Fruit fly (Drosophila melanogaster) whole organism, adult: ENCODE data around the gene EAChm.

ENCODE experiments used
- CG11617 ChIP-seq: fragments of 200-800 bp; sonication (Bioruptor generic); optimal IDR thresholded peaks from 2 replicates; lab custom pipeline; 2017; ENCODE audit warnings: mild to moderate bottlenecking, missing biosample characterization, missing genetic modification reagents, missing genetic modification characterization
- CG12768 ChIP-seq: fragments of 200-800 bp; sonication (Bioruptor generic); optimal IDR thresholded peaks from 2 replicates; lab custom pipeline; 2017; ENCODE audit warnings: missing biosample characterization, missing genetic modification characterization, mild to moderate bottlenecking, moderate library complexity, missing genetic modification reagents
- CG14711 ChIP-seq: fragments of 200-800 bp; sonication (Bioruptor generic); optimal IDR thresholded peaks from 2 replicates; lab custom pipeline; 2018; ENCODE audit warnings: missing biosample characterization, mild to moderate bottlenecking, missing genetic modification characterization, moderate library complexity
- CG1620 ChIP-seq: fragments of 200-800 bp; sonication (Bioruptor generic); optimal IDR thresholded peaks from 2 replicates; lab custom pipeline; 2016; ENCODE audit warnings: missing biosample characterization, missing genetic modification characterization
- CG33017 ChIP-seq: fragments of 200-800 bp; sonication (Bioruptor generic); optimal IDR thresholded peaks from 2 replicates; lab custom pipeline; 2018; ENCODE audit warnings: missing biosample characterization, mild to moderate bottlenecking, missing genetic modification characterization, moderate library complexity
- CG5204 ChIP-seq: fragments of 200-800 bp; sonication (Bioruptor generic); optimal IDR thresholded peaks from 2 replicates; lab custom pipeline; 2016; ENCODE audit warnings: missing biosample characterization, missing genetic modification characterization
- CG7045 ChIP-seq: fragments of 200-800 bp; sonication (Bioruptor generic); optimal IDR thresholded peaks from 2 replicates; lab custom pipeline; 2017; ENCODE audit warnings: missing biosample characterization, mild to moderate bottlenecking, missing genetic modification characterization
- CG7101 ChIP-seq: fragments of 200-800 bp; sonication (Bioruptor generic); optimal IDR thresholded peaks from 2 replicates; lab custom pipeline; 2018; ENCODE audit warnings: missing biosample characterization, mild to moderate bottlenecking, missing genetic modification characterization, moderate library complexity
- Clk ChIP-seq: fragments of 200-800 bp; sonication (Bioruptor generic); optimal IDR thresholded peaks from 2 replicates; lab custom pipeline; 2017; ENCODE audit warnings: missing biosample characterization, missing genetic modification characterization
- Crg-1 ChIP-seq: fragments of 200-800 bp; sonication (Bioruptor generic); optimal IDR thresholded peaks from 2 replicates; lab custom pipeline; 2016; ENCODE audit warnings: missing biosample characterization, missing genetic modification characterization
- Hr96 ChIP-seq: fragments of 200-800 bp; sonication (Bioruptor generic); optimal IDR thresholded peaks from 2 replicates; lab custom pipeline; 2016; ENCODE audit warnings: missing biosample characterization, missing genetic modification characterization
- Mnt ChIP-seq: fragments of 200-800 bp; sonication (Bioruptor generic); optimal IDR thresholded peaks from 2 replicates; lab custom pipeline; 2016; ENCODE audit warnings: missing biosample characterization, mild to moderate bottlenecking, missing genetic modification characterization
- bab1 ChIP-seq: fragments of 200-800 bp; sonication (Bioruptor generic); optimal IDR thresholded peaks from 3 replicates; lab custom pipeline; 2019; ENCODE audit warnings: missing biosample characterization, mild to moderate bottlenecking, missing genetic modification characterization, moderate library complexity
- cic ChIP-seq: fragments of 200-800 bp; sonication (Bioruptor generic); optimal IDR thresholded peaks from 2 replicates; lab custom pipeline; 2017; ENCODE audit warnings: missing biosample characterization, mild to moderate bottlenecking, missing genetic modification characterization, moderate library complexity
- cnc ChIP-seq, 2 experiments: fragments of >200 bp; optimal IDR thresholded peaks; 2 replicates each; lab custom pipeline; 2017
- kay ChIP-seq: fragments of 200-800 bp; sonication (Bioruptor generic); peaks from one replicate; lab custom pipeline; 2016; ENCODE audit warnings: missing biosample characterization, missing genetic modification characterization, borderline replicate concordance
- ovo ChIP-seq: fragments of 200-800 bp; sonication (Bioruptor generic); optimal IDR thresholded peaks from 2 replicates; lab custom pipeline; 2016; ENCODE audit warnings: missing biosample characterization, missing genetic modification characterization
- pad ChIP-seq: fragments of 200-800 bp; sonication (Bioruptor generic); optimal IDR thresholded peaks from 3 replicates; lab custom pipeline; 2017; ENCODE audit warnings: missing biosample characterization, missing genetic modification characterization, mild to moderate bottlenecking, moderate library complexity, missing genetic modification reagents
- tj ChIP-seq: fragments of 200-800 bp; sonication (Bioruptor generic); optimal IDR thresholded peaks from 3 replicates; lab custom pipeline; 2017; ENCODE audit warnings: missing biosample characterization, mild to moderate bottlenecking, missing genetic modification characterization, moderate library complexity
- toe ChIP-seq: fragments of 200-800 bp; sonication (Bioruptor generic); optimal IDR thresholded peaks from 2 replicates; lab custom pipeline; 2016; ENCODE audit warnings: missing biosample characterization, missing genetic modification characterization

The EAChm gene

DNA sequence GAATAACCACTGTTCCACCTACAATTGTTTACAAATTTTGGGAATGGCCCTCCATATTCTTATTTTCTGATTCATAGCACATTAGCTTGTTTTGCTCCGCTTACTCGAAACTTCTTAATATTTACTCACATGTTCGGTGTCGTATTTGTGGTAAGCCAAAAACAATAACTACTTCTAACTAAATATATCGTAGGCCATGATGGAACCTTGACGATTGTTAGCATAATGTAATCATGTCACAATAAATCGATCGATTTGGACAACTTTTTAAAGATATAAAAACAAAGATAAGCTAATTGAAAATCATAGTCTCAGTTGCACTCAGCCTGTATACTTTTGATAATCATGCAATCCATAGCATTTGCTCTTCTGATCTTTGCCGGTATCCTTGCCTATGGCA lies at the start of gene EAChm:
TSS of gene EAChm (plus strand) at position 301 of the 400 bp plus-strand sequence.
- TF ChIP-seq tj (GFP tag; lab: Kevin White, UChicago) (no peak), pad (no peak), Hr96 (GFP tag; lab: Kevin White, UChicago) (no peak), CG5204 (GFP tag; lab: Kevin White, UChicago) (no peak), CG7101 (no peak), cnc (optimal IDR thresholded peaks at IDR 0.05; lab: Kevin White, UChicago) (no peak), bab1 (no peak), CG7045 (GFP tag; lab: Kevin White, UChicago) (no peak), toe (GFP tag; lab: Kevin White, UChicago) (no peak)

DNA sequence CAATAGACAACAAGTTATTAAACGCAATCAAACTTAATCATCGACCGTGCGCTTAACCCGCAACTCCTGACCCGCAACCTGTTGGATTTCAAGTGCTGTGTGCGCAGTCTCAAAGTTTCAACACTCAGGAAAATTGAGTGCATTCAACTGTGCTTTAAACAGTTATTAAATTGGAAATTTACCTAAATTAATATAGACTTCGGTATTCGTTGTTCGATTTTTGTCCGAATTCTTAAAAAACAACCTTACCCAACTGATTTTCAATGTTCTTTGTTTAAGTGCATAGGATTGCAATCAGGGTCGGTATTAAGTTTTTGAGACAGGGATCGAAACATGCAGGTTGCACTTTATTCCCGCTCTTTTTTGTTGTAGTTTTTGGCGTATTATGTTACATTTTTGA lies 49.5 kb upstream of the EAChm start:
- TF ChIP-seq kay (GFP tag; lab: Kevin White, UChicago) (no peak), CG11617 (GFP tag; lab: Kevin White, UChicago) (no peak), CG14711 (no peak), Hr96 (GFP tag; lab: Kevin White, UChicago) (no peak), Mnt (GFP tag; lab: Kevin White, UChicago) (no peak), cnc (optimal IDR thresholded peaks at IDR 0.05; lab: Kevin White, UChicago) (no peak), Crg-1 (no peak), toe (GFP tag; lab: Kevin White, UChicago) (no peak), CG1620 (GFP tag; lab: Kevin White, UChicago) (no peak), CG7045 (GFP tag; lab: Kevin White, UChicago) (no peak), cic (GFP tag; lab: Kevin White, UChicago) (no peak)

DNA sequence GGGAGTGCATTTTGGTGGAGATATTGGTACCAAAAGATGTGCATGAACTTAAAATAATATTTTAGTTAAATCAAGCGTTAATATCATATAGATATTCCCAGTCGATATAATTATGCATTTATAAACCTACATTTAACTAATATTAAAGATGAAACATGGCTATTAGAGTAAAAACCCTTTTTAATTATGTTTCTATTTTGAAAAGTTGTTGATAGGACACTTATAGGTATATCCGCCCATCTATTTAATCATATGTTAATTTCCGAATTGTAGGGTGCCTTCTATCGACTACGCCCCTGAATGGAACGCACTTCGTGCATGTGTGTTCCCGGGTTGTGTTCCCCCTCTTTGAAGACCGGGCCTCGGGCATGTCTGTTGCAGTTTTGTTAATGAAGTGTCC lies 48.8 kb upstream of the EAChm start:
- no peak for TF ChIP-seq CG14711
- no peak for TF ChIP-seq Crg-1

DNA sequence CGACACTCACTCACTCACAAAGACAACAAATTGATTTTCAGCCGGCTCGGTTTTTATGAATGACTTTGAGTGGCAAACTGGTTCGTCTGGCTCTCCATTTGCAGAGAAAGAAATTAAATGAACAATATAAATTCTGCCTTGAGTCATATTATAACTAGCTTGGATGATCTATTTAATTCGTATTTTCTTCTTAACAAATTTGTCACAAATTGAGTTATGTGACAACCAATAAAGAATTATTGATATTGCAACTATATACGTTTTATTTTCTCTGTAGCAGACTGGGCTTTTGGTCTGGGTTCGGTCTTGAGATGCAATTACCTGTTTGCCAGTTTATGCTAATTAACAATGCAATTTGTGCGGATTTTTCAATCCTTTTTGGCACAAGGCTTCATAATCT lies 47.8 kb upstream of the EAChm start:
- TF ChIP-seq CG11617 (GFP tag; lab: Kevin White, UChicago) (no peak), kay (GFP tag; lab: Kevin White, UChicago) (no peak), CG5204 (GFP tag; lab: Kevin White, UChicago) (no peak), CG12768 (GFP tag; lab: Kevin White, UChicago) (no peak), tj (GFP tag; lab: Kevin White, UChicago) (no peak), cic (GFP tag; lab: Kevin White, UChicago) (no peak), bab1 (no peak), toe (GFP tag; lab: Kevin White, UChicago) (no peak), Hr96 (GFP tag; lab: Kevin White, UChicago) (no peak), Clk (no peak), CG7101 (no peak)

DNA sequence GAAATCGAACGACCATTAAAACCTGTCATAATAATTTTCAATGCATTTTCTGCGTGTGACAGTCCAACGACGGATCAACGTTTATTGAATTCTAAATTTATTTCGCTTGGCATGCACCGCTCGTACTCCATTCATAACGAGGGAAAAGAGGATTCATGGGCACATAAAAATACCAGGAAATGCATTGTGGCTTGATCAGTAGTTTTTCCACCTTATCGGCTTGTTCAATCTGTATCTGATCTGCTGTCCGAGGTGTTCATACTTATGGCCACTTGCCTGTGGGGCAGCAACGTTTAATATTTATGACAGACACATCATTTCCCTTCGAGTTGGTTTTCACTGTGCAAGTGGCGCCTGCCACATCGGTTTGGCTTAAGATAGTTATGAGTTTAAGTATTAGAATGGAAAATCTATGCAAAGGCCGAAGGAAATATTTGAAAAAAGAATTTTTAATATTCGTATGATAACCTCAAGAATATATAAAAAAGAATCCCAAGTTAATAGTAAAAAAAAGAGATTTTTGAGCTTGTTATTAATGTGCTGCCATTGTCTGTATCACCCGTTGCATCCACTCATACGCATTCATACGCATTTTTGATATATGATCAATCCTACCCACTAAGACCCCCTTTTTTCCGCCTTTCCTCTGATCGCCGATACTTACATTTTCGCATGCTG lies 47.2 kb upstream of the EAChm start:
- TF ChIP-seq CG14711 (no peak), cic (GFP tag; lab: Kevin White, UChicago) (no peak), Hr96 (GFP tag; lab: Kevin White, UChicago) (no peak), cnc (optimal IDR thresholded peaks at IDR 0.05; lab: Kevin White, UChicago) (no peak), bab1 (no peak), tj (GFP tag; lab: Kevin White, UChicago) (no peak), Mnt (GFP tag; lab: Kevin White, UChicago) (no peak), CG33017 (no peak), pad (no peak), kay (GFP tag; lab: Kevin White, UChicago) (no peak), CG5204 (GFP tag; lab: Kevin White, UChicago) (no peak), ovo (GFP tag; lab: Kevin White, UChicago) (no peak), toe (GFP tag; lab: Kevin White, UChicago) (no peak), Crg-1 (no peak), Clk (no peak), CG12768 (GFP tag; lab: Kevin White, UChicago) (no peak), CG7101 (no peak), CG1620 (GFP tag; lab: Kevin White, UChicago) (no peak), CG11617 (GFP tag; lab: Kevin White, UChicago) (no peak)

DNA sequence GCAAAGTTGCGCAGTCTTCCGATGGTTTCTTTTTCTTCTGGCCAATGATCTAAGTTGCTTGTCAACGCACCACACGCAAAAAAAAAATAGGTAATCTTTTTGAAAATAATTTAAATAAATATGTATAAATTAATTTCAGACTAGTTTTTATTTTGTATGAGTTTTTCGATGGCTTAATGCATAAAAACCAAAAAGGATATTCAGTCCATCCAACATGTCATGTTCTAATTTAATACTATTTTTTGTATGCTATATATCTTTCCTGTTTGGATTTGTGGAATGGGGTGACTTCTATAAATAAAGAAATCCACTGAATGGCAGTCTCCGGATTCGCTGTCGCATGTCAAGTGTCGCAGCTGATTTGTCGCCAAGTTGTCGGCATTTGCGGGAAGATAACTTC lies 44.9 kb upstream of the EAChm start:
- TF ChIP-seq cic (GFP tag; lab: Kevin White, UChicago), result no peak
- TF ChIP-seq Clk, result no peak
- no peak for TF ChIP-seq CG11617 (GFP tag; lab: Kevin White, UChicago)
- TF ChIP-seq pad, result no peak
- TF ChIP-seq toe (GFP tag; lab: Kevin White, UChicago), result no peak
- TF ChIP-seq CG7045 (GFP tag; lab: Kevin White, UChicago), result no peak
- no peak for TF ChIP-seq tj (GFP tag; lab: Kevin White, UChicago)
- TF ChIP-seq CG33017, result no peak
- no peak for TF ChIP-seq CG1620 (GFP tag; lab: Kevin White, UChicago)
- no peak for TF ChIP-seq bab1
- TF ChIP-seq Mnt (GFP tag; lab: Kevin White, UChicago), result no peak
- TF ChIP-seq CG14711, result no peak
- TF ChIP-seq CG12768 (GFP tag; lab: Kevin White, UChicago), result no peak
- TF ChIP-seq Crg-1, result no peak

DNA sequence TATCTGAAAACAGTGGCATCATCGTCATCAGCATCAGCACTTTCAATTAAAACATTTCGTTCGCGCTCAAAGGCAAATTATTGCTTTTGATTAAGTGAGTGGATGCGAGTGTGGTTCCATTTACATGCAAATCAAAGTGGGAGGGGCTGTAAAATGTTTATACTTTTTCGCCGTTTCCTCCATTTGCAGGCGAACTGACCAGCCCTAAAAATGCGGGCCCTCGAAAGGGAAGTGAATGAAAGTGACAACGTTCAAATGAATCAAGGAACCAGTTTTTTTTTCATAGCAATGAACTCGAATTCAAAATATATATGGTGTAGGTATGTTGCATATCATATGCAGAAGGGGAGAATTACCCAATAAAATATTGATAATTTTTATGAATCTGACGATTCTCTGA lies 44.0 kb upstream of the EAChm start:
- TF ChIP-seq CG33017 (no peak), CG5204 (GFP tag; lab: Kevin White, UChicago) (no peak), Crg-1 (no peak), bab1 (no peak), Mnt (GFP tag; lab: Kevin White, UChicago) (no peak), CG7101 (no peak), CG12768 (GFP tag; lab: Kevin White, UChicago) (no peak), kay (GFP tag; lab: Kevin White, UChicago) (no peak), CG11617 (GFP tag; lab: Kevin White, UChicago) (no peak)
